Worm (Caenorhabditis elegans): ENCODE data around the gene T12G3.11.
A peak's percentile ranks its signal among the peaks of the same experiment; 100 is the strongest.

ce11 chrIV:11986407-11986806, 43.2 kb downstream of the T12G3.11 start:
- TF ChIP-seq ceh-62 (tag; optimal IDR thresholded peaks at IDR 0.05) (no peak), aha-1 (tag) (peak; percentile 68), F49E8.2 (tag; optimal IDR thresholded peaks at IDR 0.05; ENCODE audit: borderline replicate concordance) (no peak), hlh-30 (tag; optimal IDR thresholded peaks at IDR 0.05; ENCODE audit: insufficient read depth) (no peak), nhr-28 (tag; optimal IDR thresholded peaks at IDR 0.05) (no peak), Y75B8A.6 (GFP tag; IDR thresholded peaks at IDR 0.05) (no peak), nhr-102 (tag; optimal IDR thresholded peaks at IDR 0.05) (no peak), daf-16 (GFP tag; optimal IDR thresholded peaks at IDR 0.05) (no peak), daf-16 (tag; optimal IDR thresholded peaks at IDR 0.05) (no peak), ceh-82 (tag; optimal IDR thresholded peaks at IDR 0.05) (no peak), ces-1 (GFP tag; optimal IDR thresholded peaks at IDR 0.05) (no peak), unc-62 (GFP tag; optimal IDR thresholded peaks at IDR 0.05 in 1 of 2) (peak in 1 of 2 experiments; percentile 84), unc-62 (tag; optimal IDR thresholded peaks at IDR 0.05) (no peak), hlh-11 (tag; optimal IDR thresholded peaks at IDR 0.05) (no peak), madf-5 (GFP tag; IDR thresholded peaks at IDR 0.05) (no peak), daf-12 (tag; optimal IDR thresholded peaks at IDR 0.05) (no peak)

Data from whole organism, L4 larva.